Fruit fly (Drosophila melanogaster): Measurements from ENCODE around the gene SP1029.

The SP1029 gene

dm6 chr3R:29255963-29256527 is 5.8 kb upstream of the SP1029 start, which contains the start of gene CG45544 (continued):
- TF ChIP-seq sim (GFP tag; IDR thresholded peaks at IDR 0.05), result no peak
- no peak for TF ChIP-seq ken (GFP tag; IDR thresholded peaks at IDR 0.05)
- no peak for TF ChIP-seq org-1 (GFP tag; optimal IDR thresholded peaks at IDR 0.05)
- TF ChIP-seq Taf1 (GFP tag; IDR thresholded peaks at IDR 0.05), result no peak
- TF ChIP-seq bowl (GFP tag; IDR thresholded peaks at IDR 0.05), result no peak
- TF ChIP-seq dysf (GFP tag; IDR thresholded peaks at IDR 0.05), result peak; percentile 25; the same call in 1 of the 3 replicates
- peak; percentile 38; the same call in 1 of the 2 replicates for TF ChIP-seq sisA (GFP tag; IDR thresholded peaks at IDR 0.05)
- no peak for TF ChIP-seq CG3847 (GFP tag; IDR thresholded peaks at IDR 0.05)
- no peak for TF ChIP-seq Bteb2 (GFP tag; optimal IDR thresholded peaks at IDR 0.05)
- TF ChIP-seq CG10959 (GFP tag; IDR thresholded peaks at IDR 0.05), result no peak
- no peak for TF ChIP-seq CG2120 (GFP tag; optimal IDR thresholded peaks at IDR 0.05)
- TF ChIP-seq Dbx (GFP tag; IDR thresholded peaks at IDR 0.05), result no peak
- no peak for TF ChIP-seq pb (GFP tag; optimal IDR thresholded peaks at IDR 0.05)
- peak; percentile 32; the same call in 1 of the 3 replicates for TF ChIP-seq B-H1 (GFP tag; IDR thresholded peaks at IDR 0.05)
- TF ChIP-seq hbn (GFP tag; IDR thresholded peaks at IDR 0.05; ENCODE audit: partially characterized antibody), result no peak
- TF ChIP-seq ase (GFP tag; IDR thresholded peaks at IDR 0.05), result no peak
- no peak for TF ChIP-seq CG5245 (GFP tag; optimal IDR thresholded peaks at IDR 0.05)
- TF ChIP-seq H15 (GFP tag; IDR thresholded peaks at IDR 0.05), result no peak
- TF ChIP-seq Dp (GFP tag; optimal IDR thresholded peaks at IDR 0.05), result no peak
- TF ChIP-seq CG6254 (GFP tag; optimal IDR thresholded peaks at IDR 0.05), result no peak
- no peak for TF ChIP-seq z (GFP tag; IDR thresholded peaks at IDR 0.05)
- no peak for TF ChIP-seq luna (GFP tag; optimal IDR thresholded peaks at IDR 0.05)
- TF ChIP-seq CTCF (GFP tag; optimal IDR thresholded peaks at IDR 0.05), result no peak
- no peak for TF ChIP-seq nau (GFP tag; optimal IDR thresholded peaks at IDR 0.05)
- TF ChIP-seq eyg (GFP tag; optimal IDR thresholded peaks at IDR 0.05), result no peak
- TF ChIP-seq lbe (GFP tag; optimal IDR thresholded peaks at IDR 0.05), result peak; percentile 88
- TF ChIP-seq Drgx (GFP tag; IDR thresholded peaks at IDR 0.05), result peak; percentile 71
- TF ChIP-seq Scr (GFP tag; IDR thresholded peaks at IDR 0.05; ENCODE audit: partially characterized antibody), result no peak
- TF ChIP-seq zen (tag; optimal IDR thresholded peaks at IDR 0.05), result no peak
- no peak for TF ChIP-seq exex (tag; optimal IDR thresholded peaks at IDR 0.05)
- no peak for TF ChIP-seq dm (GFP tag; optimal IDR thresholded peaks at IDR 0.05)
- no peak for TF ChIP-seq eve (GFP tag; optimal IDR thresholded peaks at IDR 0.05)
- no peak for TF ChIP-seq CG16815 (GFP tag; optimal IDR thresholded peaks at IDR 0.05)
- TF ChIP-seq CG32772 (GFP tag; IDR thresholded peaks at IDR 0.05), result no peak
- no peak for TF ChIP-seq peb (GFP tag; IDR thresholded peaks at IDR 0.05)
- no peak for TF ChIP-seq HLH54F (GFP tag; optimal IDR thresholded peaks at IDR 0.05)
- TF ChIP-seq CG33557 (GFP tag; optimal IDR thresholded peaks at IDR 0.05), result no peak
- no peak for TF ChIP-seq gt (GFP tag; IDR thresholded peaks at IDR 0.05)
- no peak for TF ChIP-seq CG14441 (GFP tag; IDR thresholded peaks at IDR 0.05)
- no peak for TF ChIP-seq CG10979 (tag; optimal IDR thresholded peaks at IDR 0.05)
- no peak for TF ChIP-seq CG11696 (GFP tag; IDR thresholded peaks at IDR 0.05)
- TF ChIP-seq sqz (GFP tag; optimal IDR thresholded peaks at IDR 0.05), result no peak
- TF ChIP-seq CG11695 (GFP tag; IDR thresholded peaks at IDR 0.05), result no peak
- TF ChIP-seq Trl (optimal IDR thresholded peaks at IDR 0.05), result no peak
- no peak for TF ChIP-seq Trl (GFP tag; optimal IDR thresholded peaks at IDR 0.05)
- TF ChIP-seq CG9727 (GFP tag; optimal IDR thresholded peaks at IDR 0.05), result no peak
- TF ChIP-seq jumu (GFP tag; optimal IDR thresholded peaks at IDR 0.05), result no peak
- no peak for TF ChIP-seq CG8281 (tag; optimal IDR thresholded peaks at IDR 0.05)
- TF ChIP-seq klu (GFP tag; IDR thresholded peaks at IDR 0.05), result no peak
- no peak for TF ChIP-seq CG30431 (GFP tag; optimal IDR thresholded peaks at IDR 0.05)
- TF ChIP-seq fd102C (GFP tag; optimal IDR thresholded peaks at IDR 0.05), result no peak
- no peak for TF ChIP-seq CG12155 (GFP tag; optimal IDR thresholded peaks at IDR 0.05)
- no peak for TF ChIP-seq CG17612 (GFP tag; IDR thresholded peaks at IDR 0.05)
- peak; percentile 24; the same call in 1 of the 2 replicates for TF ChIP-seq slbo (GFP tag; IDR thresholded peaks at IDR 0.05)
